Worm (Caenorhabditis elegans) whole organism, L4 larva: ENCODE results near the gene inf-1.

Source experiments
- D1046.2 ChIP-seq: fragments of 200-800 bp; sonication (Bioruptor generic); IDR thresholded peaks from 2 replicates; pipeline ENCODE4 v1.3.6; 2022; ENCODE audit warnings: missing genetic modification characterization, missing compliant biosample characterization
- R02D3.7 ChIP-seq: fragments of 150-350 bp; sonication (generic microtip); optimal IDR thresholded peaks from 3 replicates; lab custom pipeline; 2014; ENCODE audit warnings: missing biosample characterization, missing genetic modification characterization
- T20F7.1 ChIP-seq: fragments of 200-800 bp; sonication (Bioruptor generic); optimal IDR thresholded peaks from 2 replicates; lab custom pipeline; 2018; ENCODE audit warnings: mild to moderate bottlenecking, missing genetic modification characterization, missing compliant biosample characterization
- T26A8.4 ChIP-seq: fragments of 200-800 bp; sonication (Bioruptor generic); IDR thresholded peaks from 2 replicates; pipeline ENCODE4 v1.3.6; 2022; ENCODE audit warnings: missing genetic modification characterization, missing compliant biosample characterization
- aha-1 ChIP-seq: fragments of 150-350 bp; peaks from one replicate; lab custom pipeline; 2014; ENCODE audit warnings: missing biosample characterization, missing genetic modification characterization
- aly-2 ChIP-seq: sonication (generic microtip); optimal IDR thresholded peaks from 2 replicates; lab custom pipeline; 2018; ENCODE audit warnings: missing biosample characterization, missing genetic modification characterization
- arid-1 ChIP-seq: fragments of 200-800 bp; sonication (Bioruptor generic); conservative IDR thresholded peaks from 2 replicates; pipeline ENCODE4 v1.3.6; 2022; ENCODE audit warnings: missing genetic modification reagents, missing genetic modification characterization, missing compliant biosample characterization
- ceh-32 ChIP-seq: sonication (generic microtip); optimal IDR thresholded peaks from 2 replicates; lab custom pipeline; 2016; ENCODE audit warnings: mild to moderate bottlenecking, missing genetic modification characterization, missing compliant biosample characterization; ENCODE audit not compliant: poor library complexity
- ceh-44 ChIP-seq: fragments of 200-800 bp; sonication (Bioruptor generic); IDR thresholded peaks from 2 replicates; pipeline ENCODE4 v1.3.6; 2022; ENCODE audit warnings: missing genetic modification reagents, missing genetic modification characterization, missing compliant biosample characterization
- ceh-62 ChIP-seq: sonication (generic microtip); optimal IDR thresholded peaks from 2 replicates; lab custom pipeline; 2017; ENCODE audit warnings: missing biosample characterization, missing genetic modification characterization
- ctbp-1 ChIP-seq: fragments of 200-800 bp; sonication (Bioruptor generic); IDR thresholded peaks from 2 replicates; pipeline ENCODE4 v1.3.6; 2022; ENCODE audit warnings: missing genetic modification reagents, missing genetic modification characterization, missing compliant biosample characterization
- daf-16 ChIP-seq, 3 experiments: sonication (generic microtip); optimal IDR thresholded peaks; 2 replicates each; lab custom pipeline; 2016 to 2017; ENCODE audit warnings: missing genetic modification characterization in 3 of 3, missing genetic modification reagents in 3 of 3, mild to moderate bottlenecking in 2 of 3, missing compliant biosample characterization in 2 of 3, missing biosample characterization in 1 of 3, moderate library complexity in 1 of 3
- daf-19 ChIP-seq: fragments of 200-800 bp; sonication (Bioruptor generic); conservative IDR thresholded peaks from 2 replicates; pipeline ENCODE4 v1.3.6; 2022; ENCODE audit warnings: missing genetic modification characterization, missing compliant biosample characterization
- dmd-6 ChIP-seq: fragments of 200-800 bp; sonication (Bioruptor generic); IDR thresholded peaks from 2 replicates; pipeline ENCODE4 v1.3.6; 2022; ENCODE audit warnings: missing genetic modification reagents, missing genetic modification characterization, missing compliant biosample characterization
- egl-27 ChIP-seq: sonication (generic microtip); optimal IDR thresholded peaks from 3 replicates; lab custom pipeline; 2017; ENCODE audit warnings: missing biosample characterization, missing genetic modification reagents, missing genetic modification characterization
- hlh-11 ChIP-seq: fragments of 200-800 bp; sonication (Bioruptor generic); optimal IDR thresholded peaks from 2 replicates; lab custom pipeline; 2018; ENCODE audit warnings: mild to moderate bottlenecking, missing genetic modification characterization, missing compliant biosample characterization
- jun-1 ChIP-seq: fragments of 150-350 bp; optimal IDR thresholded peaks from 2 replicates; lab custom pipeline; 2014; ENCODE audit warnings: missing biosample characterization, missing genetic modification reagents, missing genetic modification characterization
- lin-38 ChIP-seq: fragments of 200-800 bp; sonication (Bioruptor generic); IDR thresholded peaks from 2 replicates; pipeline ENCODE4 v1.3.6; 2022; ENCODE audit warnings: missing genetic modification reagents, missing genetic modification characterization, missing compliant biosample characterization
- lsy-2 ChIP-seq, 2 experiments: fragments of 150-350 bp in 1 of 2; sonication (generic microtip) in 1 of 2; optimal IDR thresholded peaks; 2 replicates each; lab custom pipeline; 2014 to 2017; ENCODE audit warnings: missing biosample characterization in 2 of 2, missing genetic modification characterization in 2 of 2
- madf-9 ChIP-seq: fragments of 200-800 bp; sonication (Bioruptor generic); conservative IDR thresholded peaks from 2 replicates; pipeline ENCODE4 v1.3.6; 2022; ENCODE audit warnings: missing genetic modification reagents, missing genetic modification characterization, missing compliant biosample characterization
- mdt-29 ChIP-seq: fragments of 200-800 bp; sonication (Bioruptor generic); IDR thresholded peaks from 2 replicates; pipeline ENCODE4 v1.3.6; 2022; ENCODE audit warnings: missing genetic modification reagents, missing genetic modification characterization, missing compliant biosample characterization
- mep-1 ChIP-seq: fragments of 150-350 bp; sonication (generic microtip); optimal IDR thresholded peaks from 3 replicates; lab custom pipeline; 2014; ENCODE audit warnings: missing biosample characterization, missing genetic modification characterization
- nhr-111 ChIP-seq: fragments of 200-800 bp; sonication (Bioruptor generic); optimal IDR thresholded peaks from 2 replicates; lab custom pipeline; 2018; ENCODE audit warnings: mild to moderate bottlenecking, missing genetic modification characterization, missing compliant biosample characterization
- nhr-76 ChIP-seq: fragments of 150-350 bp; optimal IDR thresholded peaks from 2 replicates; lab custom pipeline; 2014; ENCODE audit warnings: missing biosample characterization, missing genetic modification characterization
- php-3 ChIP-seq: fragments of 200-800 bp; sonication (Bioruptor generic); IDR thresholded peaks from 2 replicates; pipeline ENCODE4 v1.3.6; 2022; ENCODE audit warnings: missing genetic modification reagents, missing genetic modification characterization, missing compliant biosample characterization
- pqm-1 ChIP-seq: sonication (generic microtip); optimal IDR thresholded peaks from 2 replicates; lab custom pipeline; 2017; ENCODE audit warnings: missing biosample characterization, missing genetic modification characterization
- rbr-2 ChIP-seq: sonication (generic microtip); optimal IDR thresholded peaks from 2 replicates; lab custom pipeline; 2016; ENCODE audit warnings: missing genotype, missing genetic modification characterization, missing compliant biosample characterization
- saeg-2 ChIP-seq: fragments of 200-800 bp; sonication (Bioruptor generic); IDR thresholded peaks from 2 replicates; pipeline ENCODE4 v1.3.6; 2022; ENCODE audit warnings: missing genetic modification reagents, missing genetic modification characterization, missing compliant biosample characterization
- sdz-12 ChIP-seq: fragments of 200-800 bp; sonication (Bioruptor generic); optimal IDR thresholded peaks from 2 replicates; lab custom pipeline; 2018; ENCODE audit warnings: mild to moderate bottlenecking, missing genetic modification characterization, missing compliant biosample characterization
- tag-97 ChIP-seq: fragments of 200-800 bp; sonication (Bioruptor generic); IDR thresholded peaks from 2 replicates; pipeline ENCODE4 v1.3.6; 2022; ENCODE audit warnings: missing genetic modification characterization, missing compliant biosample characterization
- zag-1 ChIP-seq: fragments of 150-350 bp; optimal IDR thresholded peaks from 2 replicates; lab custom pipeline; 2014; ENCODE audit warnings: missing biosample characterization, missing genetic modification characterization
- zfp-3 ChIP-seq: fragments of 200-800 bp; sonication (Bioruptor generic); conservative IDR thresholded peaks from 2 replicates; pipeline ENCODE4 v1.3.6; 2022; ENCODE audit warnings: missing genetic modification reagents, missing genetic modification characterization, missing compliant biosample characterization
- zip-11 ChIP-seq: fragments of 200-800 bp; sonication (Bioruptor generic); IDR thresholded peaks from 2 replicates; pipeline ENCODE4 v1.3.6; 2022; ENCODE audit warnings: missing genetic modification characterization, missing compliant biosample characterization
- zip-2 ChIP-seq: fragments of 150-350 bp; optimal IDR thresholded peaks from 2 replicates; lab custom pipeline; 2014; ENCODE audit warnings: missing biosample characterization, missing genetic modification characterization

inf-1 gene

DNA sequence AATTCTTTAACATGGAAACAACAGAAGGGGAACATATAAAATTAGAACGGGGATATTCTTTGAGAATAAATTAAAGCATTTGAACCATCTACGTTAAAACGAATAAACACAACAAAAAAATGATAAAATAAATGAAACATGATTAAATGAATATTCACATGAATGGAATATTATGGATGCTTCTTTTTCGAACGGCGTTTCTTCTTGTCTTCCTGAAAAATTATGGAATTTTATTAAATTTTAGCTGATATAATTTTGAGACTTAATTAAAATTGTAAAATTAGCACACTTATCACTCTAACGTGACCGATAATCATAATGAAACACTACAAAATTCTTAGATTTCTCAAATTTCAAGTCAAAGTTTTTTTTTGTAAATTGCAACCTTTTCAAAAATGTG, 29.3 kb upstream of the inf-1 start:
- no peak for TF ChIP-seq aly-2 (tag; lab: Kevin White, UChicago)
- peak; percentile 31 for TF ChIP-seq T20F7.1
- TF ChIP-seq php-3 (GFP tag; lab: Robert Waterston, UW) = peak; percentile 59
- peak; percentile 4 for TF ChIP-seq aha-1 (tag; lab: Kevin White, UChicago)
- 0 out of 2 replicates have a peak, but pooled peaks have one; percentile 29 for TF ChIP-seq zfp-3 (GFP tag; lab: Robert Waterston, UW)
- TF ChIP-seq mdt-29 = no peak
- TF ChIP-seq egl-27 = no peak
- TF ChIP-seq ceh-62 (tag; lab: Kevin White, UChicago) = no peak
- no peak for TF ChIP-seq daf-19 (GFP tag; lab: Robert Waterston, UW)
- peak in 1 of 2 experiments; percentile 51 for TF ChIP-seq daf-16 (GFP tag; optimal IDR thresholded peaks at IDR 0.05; lab: Kevin White, UChicago)
- TF ChIP-seq daf-16 (tag; optimal IDR thresholded peaks at IDR 0.05; lab: Kevin White, UChicago) = no peak
- no peak for TF ChIP-seq jun-1 (tag; lab: Kevin White, UChicago)
- TF ChIP-seq lin-38 = peak; percentile 45
- peak; percentile 66 for TF ChIP-seq mep-1 (tag; lab: Kevin White, UChicago)
- TF ChIP-seq tag-97 (GFP tag; lab: Robert Waterston, UW) = no peak
- TF ChIP-seq zip-2 = peak; percentile 22
- peak; percentile 55; the same call in 1 of the 2 replicates for TF ChIP-seq T26A8.4
- TF ChIP-seq arid-1 (GFP tag; lab: Robert Waterston, UW) = peak; percentile 55; the same call in 1 of the 2 replicates

- TF ChIP-seq zip-2 (no peak), ctbp-1 (GFP tag; lab: Robert Waterston, UW) (no peak), ceh-32 (no peak), pqm-1 (tag; lab: Kevin White, UChicago) (peak; percentile 17), ceh-44 (GFP tag; lab: Robert Waterston, UW) (no peak), dmd-6 (GFP tag; lab: Robert Waterston, UW) (peak; percentile 40; the same call in 1 of the 2 replicates), R02D3.7 (tag; lab: Kevin White, UChicago) (no peak), daf-19 (GFP tag; lab: Robert Waterston, UW) (no peak), aha-1 (tag; lab: Kevin White, UChicago) (peak; percentile 74), hlh-11 (tag; lab: Kevin White, UChicago) (no peak), daf-16 (GFP tag; optimal IDR thresholded peaks at IDR 0.05; lab: Kevin White, UChicago) (no peak), daf-16 (tag; optimal IDR thresholded peaks at IDR 0.05; lab: Kevin White, UChicago) (no peak), mdt-29 (no peak), sdz-12 (GFP tag; lab: Kevin White, UChicago) (no peak), zag-1 (tag; lab: Kevin White, UChicago) (no peak), saeg-2 (GFP tag; lab: Robert Waterston, UW) (no peak), lin-38 (peak; percentile 61), madf-9 (GFP tag; lab: Robert Waterston, UW) (no peak), lsy-2 (tag; optimal IDR thresholded peaks at IDR 0.05; lab: Kevin White, UChicago) (peak in 1 of 2 experiments; percentile 37), nhr-76 (tag; lab: Kevin White, UChicago) (no peak), rbr-2 (tag; lab: Kevin White, UChicago) (no peak), nhr-111 (no peak), zip-11 (GFP tag; lab: Robert Waterston, UW) (no peak)
- TF ChIP-seq, all 104 proteins: peak for 5
Observed at ce11 chrIII:6903056-6903977, 26.6 kb upstream of the inf-1 start, which contains the start of the genes brc-2 and T07E3.3. TSS of gene brc-2 (minus strand) at chrIII:6903106. TSS of gene T07E3.3 (plus strand) at chrIII:6903877.

- no peak for TF ChIP-seq D1046.2 (GFP tag; lab: Robert Waterston, UW)
- TF ChIP-seq dmd-6 (GFP tag; lab: Robert Waterston, UW) = peak; percentile 13; the same call in 1 of the 2 replicates
Observed at ce11 chrIII:6904468-6904867, 25.5 kb upstream of the inf-1 start.
